Worm (Caenorhabditis elegans) whole organism, L4 larva: ENCODE data around the gene unc-42.
A peak's percentile ranks its signal among the peaks of the same experiment; 100 is the strongest.

Experiments
- D1046.2 ChIP-seq: fragments of 200-800 bp; sonication (Bioruptor generic); IDR thresholded peaks from 2 replicates; pipeline ENCODE4 v1.3.6; 2022; ENCODE audit warnings: missing genetic modification characterization, missing compliant biosample characterization
- F10B5.3 ChIP-seq: sonication (generic microtip); optimal IDR thresholded peaks from 2 replicates; lab custom pipeline; 2016; ENCODE audit warnings: mild to moderate bottlenecking, missing genetic modification characterization, missing compliant biosample characterization
- F37D6.2 ChIP-seq: sonication (generic microtip); optimal IDR thresholded peaks from 2 replicates; lab custom pipeline; 2016; ENCODE audit warnings: mild to moderate bottlenecking, missing genetic modification characterization, missing compliant biosample characterization
- R02D3.7 ChIP-seq: fragments of 150-350 bp; sonication (generic microtip); optimal IDR thresholded peaks from 3 replicates; lab custom pipeline; 2014; ENCODE audit warnings: missing biosample characterization, missing genetic modification characterization
- Y75B8A.6 ChIP-seq: fragments of 200-800 bp; sonication (Bioruptor generic); IDR thresholded peaks from 2 replicates; pipeline ENCODE4 v1.3.6; 2022; ENCODE audit warnings: missing genetic modification reagents, missing genetic modification characterization, missing compliant biosample characterization
- aha-1 ChIP-seq: fragments of 150-350 bp; peaks from one replicate; lab custom pipeline; 2014; ENCODE audit warnings: missing biosample characterization, missing genetic modification characterization
- ama-1 ChIP-seq: fragments of 150-350 bp; optimal IDR thresholded peaks from 2 replicates; lab custom pipeline; 2014; ENCODE audit warnings: inconsistent platforms, mixed read lengths
- arid-1 ChIP-seq: fragments of 200-800 bp; sonication (Bioruptor generic); conservative IDR thresholded peaks from 2 replicates; pipeline ENCODE4 v1.3.6; 2022; ENCODE audit warnings: missing genetic modification reagents, missing genetic modification characterization, missing compliant biosample characterization
- ceh-20 ChIP-seq: fragments of 200-800 bp; sonication (Bioruptor generic); IDR thresholded peaks from 2 replicates; pipeline ENCODE4 v1.3.6; 2022; ENCODE audit warnings: missing genetic modification reagents, missing genetic modification characterization, missing compliant biosample characterization
- ceh-82 ChIP-seq: sonication (generic microtip); optimal IDR thresholded peaks from 2 replicates; lab custom pipeline; 2017; ENCODE audit warnings: missing biosample characterization, missing genetic modification characterization
- cey-2 ChIP-seq: sonication (generic microtip); optimal IDR thresholded peaks from 3 replicates; lab custom pipeline; 2017; ENCODE audit warnings: missing genetic modification characterization, mild to moderate bottlenecking, missing compliant biosample characterization, antibody characterized with exemption, borderline replicate concordance; ENCODE audit not compliant: insufficient read depth
- daf-19 ChIP-seq: fragments of 200-800 bp; sonication (Bioruptor generic); conservative IDR thresholded peaks from 2 replicates; pipeline ENCODE4 v1.3.6; 2022; ENCODE audit warnings: missing genetic modification characterization, missing compliant biosample characterization
- dmd-6 ChIP-seq: fragments of 200-800 bp; sonication (Bioruptor generic); IDR thresholded peaks from 2 replicates; pipeline ENCODE4 v1.3.6; 2022; ENCODE audit warnings: missing genetic modification reagents, missing genetic modification characterization, missing compliant biosample characterization
- dmd-9 ChIP-seq: fragments of 200-800 bp; sonication (Bioruptor generic); IDR thresholded peaks from 2 replicates; pipeline ENCODE4 v1.3.6; 2022; ENCODE audit warnings: missing genetic modification reagents, missing genetic modification characterization, missing compliant biosample characterization
- duxl-1 ChIP-seq: sonication (generic microtip); optimal IDR thresholded peaks from 2 replicates; lab custom pipeline; 2016; ENCODE audit warnings: mild to moderate bottlenecking, missing genetic modification characterization, moderate library complexity, missing compliant biosample characterization; ENCODE audit not compliant: poor library complexity
- egl-27 ChIP-seq: sonication (generic microtip); optimal IDR thresholded peaks from 3 replicates; lab custom pipeline; 2017; ENCODE audit warnings: missing biosample characterization, missing genetic modification reagents, missing genetic modification characterization
- egl-43 ChIP-seq: fragments of 200-800 bp; sonication (Bioruptor generic); IDR thresholded peaks from 2 replicates; pipeline ENCODE4 v1.3.6; 2022; ENCODE audit warnings: missing genetic modification reagents, missing genetic modification characterization, missing compliant biosample characterization
- fkh-10 ChIP-seq: fragments of 150-350 bp; optimal IDR thresholded peaks from 2 replicates; lab custom pipeline; 2014; ENCODE audit warnings: missing biosample characterization, missing genetic modification reagents, missing genetic modification characterization
- gei-8 ChIP-seq: fragments of 200-800 bp; sonication (Bioruptor generic); optimal IDR thresholded peaks from 2 replicates; lab custom pipeline; 2018; ENCODE audit warnings: mild to moderate bottlenecking, missing genetic modification characterization, missing compliant biosample characterization
- hlh-11 ChIP-seq: fragments of 200-800 bp; sonication (Bioruptor generic); optimal IDR thresholded peaks from 2 replicates; lab custom pipeline; 2018; ENCODE audit warnings: mild to moderate bottlenecking, missing genetic modification characterization, missing compliant biosample characterization
- hmg-1.1 ChIP-seq: fragments of 200-800 bp; sonication (Bioruptor generic); IDR thresholded peaks from 2 replicates; pipeline ENCODE4 v1.3.6; 2022; ENCODE audit warnings: missing genetic modification reagents, missing genetic modification characterization, missing compliant biosample characterization
- lim-7 ChIP-seq: fragments of 200-800 bp; sonication (Bioruptor generic); IDR thresholded peaks from 2 replicates; pipeline ENCODE4 v1.3.6; 2022; ENCODE audit warnings: missing genetic modification characterization, missing compliant biosample characterization
- lin-1 ChIP-seq: fragments of 200-800 bp; sonication (Bioruptor generic); IDR thresholded peaks from 2 replicates; pipeline ENCODE4 v1.3.6; 2022; ENCODE audit warnings: missing genetic modification reagents, missing genetic modification characterization, missing compliant biosample characterization
- lin-29 ChIP-seq: fragments of 200-800 bp; sonication (Bioruptor generic); IDR thresholded peaks from 2 replicates; pipeline ENCODE4 v1.3.6; 2022; ENCODE audit warnings: missing genetic modification reagents, missing genetic modification characterization, missing compliant biosample characterization
- lin-38 ChIP-seq: fragments of 200-800 bp; sonication (Bioruptor generic); IDR thresholded peaks from 2 replicates; pipeline ENCODE4 v1.3.6; 2022; ENCODE audit warnings: missing genetic modification reagents, missing genetic modification characterization, missing compliant biosample characterization
- lir-3 ChIP-seq: sonication (generic microtip); optimal IDR thresholded peaks from 2 replicates; lab custom pipeline; 2016; ENCODE audit warnings: mild to moderate bottlenecking, missing genetic modification characterization, missing compliant biosample characterization
- lsy-2 ChIP-seq, 2 experiments: fragments of 150-350 bp in 1 of 2; sonication (generic microtip) in 1 of 2; optimal IDR thresholded peaks; 2 replicates each; lab custom pipeline; 2014 to 2017; ENCODE audit warnings: missing biosample characterization in 2 of 2, missing genetic modification characterization in 2 of 2
- madf-9 ChIP-seq: fragments of 200-800 bp; sonication (Bioruptor generic); conservative IDR thresholded peaks from 2 replicates; pipeline ENCODE4 v1.3.6; 2022; ENCODE audit warnings: missing genetic modification reagents, missing genetic modification characterization, missing compliant biosample characterization
- mdt-29 ChIP-seq: fragments of 200-800 bp; sonication (Bioruptor generic); IDR thresholded peaks from 2 replicates; pipeline ENCODE4 v1.3.6; 2022; ENCODE audit warnings: missing genetic modification reagents, missing genetic modification characterization, missing compliant biosample characterization
- mep-1 ChIP-seq: fragments of 150-350 bp; sonication (generic microtip); optimal IDR thresholded peaks from 3 replicates; lab custom pipeline; 2014; ENCODE audit warnings: missing biosample characterization, missing genetic modification characterization
- mes-2 ChIP-seq: sonication (generic microtip); optimal IDR thresholded peaks from 2 replicates; lab custom pipeline; 2016; ENCODE audit warnings: missing genotype, mild to moderate bottlenecking, missing genetic modification characterization, missing compliant biosample characterization; ENCODE audit not compliant: poor library complexity, severe bottlenecking
- mxl-3 ChIP-seq: fragments of 200-800 bp; sonication (Bioruptor generic); optimal IDR thresholded peaks from 2 replicates; lab custom pipeline; 2018; ENCODE audit warnings: mild to moderate bottlenecking, missing genetic modification characterization, missing compliant biosample characterization
- nhr-10 ChIP-seq: fragments of 150-350 bp; optimal IDR thresholded peaks from 2 replicates; lab custom pipeline; 2014; ENCODE audit warnings: missing biosample characterization, missing genetic modification characterization
- nhr-102 ChIP-seq: sonication (generic microtip); optimal IDR thresholded peaks from 2 replicates; lab custom pipeline; 2016; ENCODE audit warnings: mild to moderate bottlenecking, missing genetic modification characterization, moderate library complexity, missing compliant biosample characterization
- nhr-11 ChIP-seq: fragments of 150-350 bp; optimal IDR thresholded peaks from 2 replicates; lab custom pipeline; 2014; ENCODE audit warnings: missing biosample characterization, missing genetic modification characterization
- nhr-111 ChIP-seq: fragments of 200-800 bp; sonication (Bioruptor generic); optimal IDR thresholded peaks from 2 replicates; lab custom pipeline; 2018; ENCODE audit warnings: mild to moderate bottlenecking, missing genetic modification characterization, missing compliant biosample characterization
- nhr-25 ChIP-seq: sonication (generic microtip); optimal IDR thresholded peaks from 2 replicates; lab custom pipeline; 2017; ENCODE audit warnings: missing genetic modification characterization, mild to moderate bottlenecking, missing compliant biosample characterization, antibody characterized with exemption, moderate library complexity, borderline replicate concordance; ENCODE audit not compliant: insufficient read depth
- nhr-28 ChIP-seq: fragments of 150-350 bp; optimal IDR thresholded peaks from 2 replicates; lab custom pipeline; 2014; ENCODE audit warnings: missing biosample characterization, missing genetic modification characterization
- nhr-6 ChIP-seq: fragments of 150-350 bp; optimal IDR thresholded peaks from 2 replicates; lab custom pipeline; 2014; ENCODE audit warnings: missing biosample characterization, missing genetic modification characterization
- nhr-76 ChIP-seq: fragments of 150-350 bp; optimal IDR thresholded peaks from 2 replicates; lab custom pipeline; 2014; ENCODE audit warnings: missing biosample characterization, missing genetic modification characterization
- nhr-77 ChIP-seq: fragments of 150-350 bp; optimal IDR thresholded peaks from 2 replicates; lab custom pipeline; 2014; ENCODE audit warnings: missing biosample characterization, missing genetic modification characterization
- php-3 ChIP-seq: fragments of 200-800 bp; sonication (Bioruptor generic); IDR thresholded peaks from 2 replicates; pipeline ENCODE4 v1.3.6; 2022; ENCODE audit warnings: missing genetic modification reagents, missing genetic modification characterization, missing compliant biosample characterization
- saeg-2 ChIP-seq: fragments of 200-800 bp; sonication (Bioruptor generic); IDR thresholded peaks from 2 replicates; pipeline ENCODE4 v1.3.6; 2022; ENCODE audit warnings: missing genetic modification reagents, missing genetic modification characterization, missing compliant biosample characterization
- snpc-1.2 ChIP-seq: fragments of 200-800 bp; sonication (Bioruptor generic); IDR thresholded peaks from 2 replicates; pipeline ENCODE4 v1.3.6; 2022; ENCODE audit warnings: missing genetic modification reagents, missing genetic modification characterization, missing compliant biosample characterization
- snpc-4 ChIP-seq: fragments of 150-350 bp; optimal IDR thresholded peaks from 2 replicates; lab custom pipeline; 2014; ENCODE audit warnings: missing biosample characterization, missing genetic modification characterization
- spr-3 ChIP-seq: fragments of 200-800 bp; sonication (Bioruptor generic); optimal IDR thresholded peaks from 2 replicates; lab custom pipeline; 2018; ENCODE audit warnings: mild to moderate bottlenecking, missing genetic modification characterization, missing compliant biosample characterization
- tag-97 ChIP-seq: fragments of 200-800 bp; sonication (Bioruptor generic); IDR thresholded peaks from 2 replicates; pipeline ENCODE4 v1.3.6; 2022; ENCODE audit warnings: missing genetic modification characterization, missing compliant biosample characterization
- tra-1 ChIP-seq: fragments of 200-800 bp; sonication (Bioruptor generic); IDR thresholded peaks from 2 replicates; pipeline ENCODE4 v1.3.6; 2022; ENCODE audit warnings: missing genetic modification reagents, missing genetic modification characterization, missing compliant biosample characterization
- zag-1 ChIP-seq: fragments of 150-350 bp; optimal IDR thresholded peaks from 2 replicates; lab custom pipeline; 2014; ENCODE audit warnings: missing biosample characterization, missing genetic modification characterization
- ztf-7 ChIP-seq: fragments of 150-350 bp; optimal IDR thresholded peaks from 2 replicates; lab custom pipeline; 2014; ENCODE audit warnings: missing biosample characterization, missing genetic modification characterization

The unc-42 gene

DNA sequence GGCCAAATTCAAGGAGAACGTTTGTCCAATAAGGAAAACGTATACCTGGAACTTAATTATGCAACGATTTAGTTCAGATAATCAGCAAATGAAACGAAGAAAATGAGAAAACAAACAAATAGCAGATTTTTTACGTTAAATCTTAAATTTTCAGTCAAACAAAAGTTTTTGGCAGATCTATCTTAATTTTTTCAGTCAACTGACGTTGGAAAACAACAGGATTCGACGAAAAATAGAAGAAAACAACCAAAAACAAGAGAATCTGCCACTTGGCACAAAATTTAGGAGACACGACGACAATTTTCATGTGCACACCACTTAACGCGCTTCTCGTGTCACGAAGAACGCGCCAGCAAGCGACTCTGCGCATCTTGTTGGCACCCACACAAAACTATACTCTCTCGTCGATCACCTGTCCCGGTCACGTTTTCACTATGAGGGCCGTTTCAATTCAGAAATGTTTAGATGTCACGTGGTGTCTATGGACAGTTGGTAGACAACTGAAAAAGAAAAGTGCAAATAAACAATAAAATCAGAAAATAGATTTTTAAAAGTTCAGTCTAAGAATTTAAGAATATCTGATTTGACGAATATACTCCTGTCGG is 20.6 kb upstream of the unc-42 start, which contains the start of gene ztf-7 (continued):
- TF ChIP-seq nhr-25 (tag; lab: Kevin White, UChicago) (peak; percentile 85), hmg-1.1 (GFP tag; lab: Robert Waterston, UW) (peak; percentile 91), D1046.2 (peak; percentile 55; the same call in 1 of the 2 replicates), Y75B8A.6 (GFP tag; lab: Robert Waterston, UW) (no peak), nhr-76 (tag; lab: Kevin White, UChicago) (peak; percentile 48), F10B5.3 (peak; percentile 79), lin-29 (GFP tag; lab: Robert Waterston, UW) (peak; percentile 85), ceh-82 (tag; lab: Kevin White, UChicago) (no peak), duxl-1 (tag; lab: Kevin White, UChicago) (peak; percentile 82), mdt-29 (GFP tag; lab: Robert Waterston, UW) (peak; percentile 95), mxl-3 (peak; percentile 99), nhr-77 (tag; lab: Kevin White, UChicago) (peak; percentile 97), mep-1 (tag; lab: Kevin White, UChicago) (peak; percentile 97), snpc-4 (no peak), php-3 (GFP tag; lab: Robert Waterston, UW) (peak; percentile 94), lsy-2 (tag; optimal IDR thresholded peaks at IDR 0.05; lab: Kevin White, UChicago) (peak; percentile 80 to 95), tra-1 (peak; percentile 97), dmd-9 (GFP tag; lab: Robert Waterston, UW) (peak; percentile 80; the same call in 1 of the 2 replicates), nhr-111 (GFP tag; lab: Kevin White, UChicago) (no peak), nhr-6 (tag; lab: Kevin White, UChicago) (peak; percentile 87), zag-1 (tag; lab: Kevin White, UChicago) (no peak), snpc-1.2 (GFP tag; lab: Robert Waterston, UW) (0 out of 2 replicates have a peak, but pooled peaks have one; percentile 18), aha-1 (tag; lab: Kevin White, UChicago) (peak; percentile 99), mes-2 (tag; lab: Kevin White, UChicago) (peak; percentile 90), lin-38 (peak; percentile 87), hlh-11 (tag; lab: Kevin White, UChicago) (peak; percentile 100), lir-3 (tag; lab: Kevin White, UChicago) (no peak), arid-1 (peak; percentile 77), nhr-102 (tag; lab: Kevin White, UChicago) (peak; percentile 97), nhr-10 (tag; lab: Kevin White, UChicago) (peak; percentile 60), dmd-6 (GFP tag; lab: Robert Waterston, UW) (peak; percentile 99), gei-8 (GFP tag; lab: Kevin White, UChicago) (peak; percentile 88), nhr-28 (tag; lab: Kevin White, UChicago) (peak; percentile 96), spr-3 (GFP tag; lab: Kevin White, UChicago) (peak; percentile 87), ama-1 (lab: Kevin White, UChicago) (peak; percentile 12), tag-97 (GFP tag; lab: Robert Waterston, UW) (no peak), fkh-10 (GFP tag; lab: Kevin White, UChicago) (no peak), R02D3.7 (tag; lab: Kevin White, UChicago) (no peak), saeg-2 (GFP tag; lab: Robert Waterston, UW) (peak; percentile 93), ceh-20 (peak; percentile 96), F37D6.2 (peak; percentile 87), lin-1 (GFP tag; lab: Robert Waterston, UW) (peak; percentile 93), cey-2 (no peak), egl-43 (GFP tag; lab: Robert Waterston, UW) (no peak), lim-7 (peak; percentile 24; the same call in 1 of the 2 replicates), nhr-11 (tag; lab: Kevin White, UChicago) (peak; percentile 98), egl-27 (tag; lab: Kevin White, UChicago) (no peak), daf-19 (GFP tag; lab: Robert Waterston, UW) (peak; percentile 85), madf-9 (GFP tag; lab: Robert Waterston, UW) (peak; percentile 86), ztf-7 (tag; lab: Kevin White, UChicago) (peak; percentile 73)
